Worm (Caenorhabditis elegans) whole organism, L2 larva: ENCODE data around the gene clec-29.

Source experiments
- Y55F3AM.14 ChIP-seq: fragments of 200-800 bp; sonication (Bioruptor generic); optimal IDR thresholded peaks from 2 replicates; lab custom pipeline; 2018; ENCODE audit warnings: mild to moderate bottlenecking, missing genetic modification characterization, missing compliant biosample characterization
- alr-1 ChIP-seq: fragments of 150-350 bp; optimal IDR thresholded peaks from 2 replicates; lab custom pipeline; 2014; ENCODE audit warnings: missing biosample characterization, missing genetic modification characterization
- blmp-1 ChIP-seq: sonication (generic microtip); optimal IDR thresholded peaks from 2 replicates; lab custom pipeline; 2017; ENCODE audit warnings: missing genetic modification characterization, mild to moderate bottlenecking, missing compliant biosample characterization, antibody characterized with exemption, moderate library complexity; ENCODE audit not compliant: insufficient read depth
- ceh-16 ChIP-seq: fragments of 150-350 bp; optimal IDR thresholded peaks from 2 replicates; lab custom pipeline; 2014; ENCODE audit warnings: missing biosample characterization, missing genetic modification characterization
- ceh-82 ChIP-seq: fragments of 150-350 bp; optimal IDR thresholded peaks from 2 replicates; lab custom pipeline; 2014; ENCODE audit warnings: missing biosample characterization, missing genetic modification characterization
- egl-27 ChIP-seq: sonication (generic microtip); optimal IDR thresholded peaks from 3 replicates; lab custom pipeline; 2017; ENCODE audit warnings: missing biosample characterization, missing genetic modification reagents, missing genetic modification characterization
- elt-1 ChIP-seq: fragments of 150-350 bp; optimal IDR thresholded peaks from 2 replicates; lab custom pipeline; 2014; ENCODE audit warnings: missing biosample characterization, missing genetic modification characterization
- elt-3 ChIP-seq: sonication (generic microtip); optimal IDR thresholded peaks from 2 replicates; lab custom pipeline; 2017; ENCODE audit warnings: missing biosample characterization, missing genetic modification characterization
- fos-1 ChIP-seq: fragments of 150-350 bp; optimal IDR thresholded peaks from 2 replicates; lab custom pipeline; 2014; ENCODE audit warnings: missing biosample characterization, missing genetic modification characterization
- gmeb-1 ChIP-seq: fragments of 150-350 bp; optimal IDR thresholded peaks from 2 replicates; lab custom pipeline; 2014; ENCODE audit warnings: missing biosample characterization, missing genetic modification characterization
- lin-11 ChIP-seq: fragments of 150-350 bp; sonication (generic microtip); optimal IDR thresholded peaks from 2 replicates; lab custom pipeline; 2014; ENCODE audit warnings: missing biosample characterization, missing genetic modification characterization, inconsistent platforms, mixed read lengths
- lin-13 ChIP-seq: fragments of 150-350 bp; optimal IDR thresholded peaks from 2 replicates; lab custom pipeline; 2014; ENCODE audit warnings: missing biosample characterization, missing genetic modification reagents, missing genetic modification characterization
- lin-39 ChIP-seq: fragments of 150-350 bp; optimal IDR thresholded peaks from 2 replicates; lab custom pipeline; 2014; ENCODE audit warnings: missing biosample characterization, missing genetic modification reagents, missing genetic modification characterization
- lsy-2 ChIP-seq, 2 experiments: fragments of 150-350 bp in 1 of 2; sonication (generic microtip) in 1 of 2; optimal IDR thresholded peaks; 2 replicates each; lab custom pipeline; 2014 to 2017; ENCODE audit warnings: missing biosample characterization in 2 of 2, missing genetic modification characterization in 2 of 2
- mbf-1 ChIP-seq: sonication (generic microtip); optimal IDR thresholded peaks from 2 replicates; lab custom pipeline; 2017; ENCODE audit warnings: missing biosample characterization, missing genetic modification characterization
- mdl-1 ChIP-seq, 2 experiments: fragments of 150-350 bp in 1 of 2; sonication (generic microtip) in 1 of 2; optimal IDR thresholded peaks; 2 replicates each; lab custom pipeline; 2017; ENCODE audit warnings: missing biosample characterization in 2 of 2, missing genetic modification characterization in 2 of 2
- nhr-10 ChIP-seq: sonication (generic microtip); optimal IDR thresholded peaks from 2 replicates; lab custom pipeline; 2017; ENCODE audit warnings: missing biosample characterization, missing genetic modification characterization
- nhr-11 ChIP-seq: fragments of 150-350 bp; optimal IDR thresholded peaks from 2 replicates; lab custom pipeline; 2014; ENCODE audit warnings: missing biosample characterization, missing genetic modification characterization
- nhr-129 ChIP-seq: fragments of 150-350 bp; optimal IDR thresholded peaks from 2 replicates; lab custom pipeline; 2014; ENCODE audit warnings: missing biosample characterization, missing genetic modification characterization
- nhr-21 ChIP-seq: fragments of 150-350 bp; optimal IDR thresholded peaks from 2 replicates; lab custom pipeline; 2014; ENCODE audit warnings: missing biosample characterization, missing genetic modification characterization
- nhr-237 ChIP-seq: fragments of 150-350 bp; optimal IDR thresholded peaks from 2 replicates; lab custom pipeline; 2014; ENCODE audit warnings: missing biosample characterization, missing genetic modification characterization
- nhr-25 ChIP-seq: fragments of 150-350 bp; sonication (generic microtip); optimal IDR thresholded peaks from 3 replicates; lab custom pipeline; 2014; ENCODE audit warnings: missing biosample characterization, missing genetic modification characterization
- nhr-77 ChIP-seq: fragments of 150-350 bp; optimal IDR thresholded peaks from 2 replicates; lab custom pipeline; 2014; ENCODE audit warnings: missing biosample characterization, missing genetic modification characterization
- sem-4 ChIP-seq: fragments of 150-350 bp; optimal IDR thresholded peaks from 2 replicates; lab custom pipeline; 2014; ENCODE audit warnings: missing biosample characterization, missing genetic modification reagents, missing genetic modification characterization
- skn-1 ChIP-seq: sonication (generic microtip); optimal IDR thresholded peaks from 2 replicates; lab custom pipeline; 2017; ENCODE audit warnings: missing biosample characterization, missing genetic modification characterization
- sma-3 ChIP-seq: sonication (generic microtip); optimal IDR thresholded peaks from 2 replicates; lab custom pipeline; 2016; ENCODE audit warnings: missing genetic modification reagents, missing genetic modification characterization, missing compliant biosample characterization
- snpc-4 ChIP-seq: fragments of 150-350 bp; optimal IDR thresholded peaks from 2 replicates; lab custom pipeline; 2014; ENCODE audit warnings: missing biosample characterization, missing genetic modification characterization
- unc-39 ChIP-seq: fragments of 150-350 bp; optimal IDR thresholded peaks from 2 replicates; lab custom pipeline; 2014; ENCODE audit warnings: missing biosample characterization, missing genetic modification characterization
- unc-55 ChIP-seq: fragments of 150-350 bp; sonication (generic microtip); optimal IDR thresholded peaks from 3 replicates; lab custom pipeline; 2014; ENCODE audit warnings: missing biosample characterization, missing genetic modification reagents, missing genetic modification characterization
- unc-62 ChIP-seq: fragments of 150-350 bp; optimal IDR thresholded peaks from 2 replicates; lab custom pipeline; 2014; ENCODE audit warnings: missing biosample characterization, missing genetic modification reagents, missing genetic modification characterization
- ztf-11 ChIP-seq: sonication (generic microtip); optimal IDR thresholded peaks from 2 replicates; lab custom pipeline; 2017; ENCODE audit warnings: missing biosample characterization, missing genetic modification characterization

The clec-29 gene

ce11 chrV:16694538-16694937, 44.5 kb downstream of the clec-29 start, which contains the start of gene srz-101:
srz-101 (plus strand) TSS chrV:16694838.
- TF ChIP-seq lin-11 (tag; lab: Kevin White, UChicago), result no peak
- no peak for TF ChIP-seq mdl-1 (tag; optimal IDR thresholded peaks at IDR 0.05; lab: Kevin White, UChicago)
- no peak for TF ChIP-seq ceh-82 (tag; lab: Kevin White, UChicago)
- no peak for TF ChIP-seq nhr-77 (tag; lab: Kevin White, UChicago)
- no peak for TF ChIP-seq ceh-16
- no peak for TF ChIP-seq nhr-21
- no peak for TF ChIP-seq nhr-25 (tag; lab: Kevin White, UChicago)
- no peak for TF ChIP-seq lsy-2 (tag; optimal IDR thresholded peaks at IDR 0.05; lab: Kevin White, UChicago)
- no peak for TF ChIP-seq alr-1 (tag; lab: Kevin White, UChicago)
- no peak for TF ChIP-seq Y55F3AM.14 (GFP tag; lab: Kevin White, UChicago)
- no peak for TF ChIP-seq blmp-1 (tag; lab: Kevin White, UChicago)
- TF ChIP-seq unc-62 (GFP tag; lab: Kevin White, UChicago), result no peak
- TF ChIP-seq egl-27 (tag; lab: Kevin White, UChicago), result no peak
- TF ChIP-seq ztf-11, result no peak
- TF ChIP-seq nhr-129, result no peak
- no peak for TF ChIP-seq gmeb-1 (tag; lab: Kevin White, UChicago)
- TF ChIP-seq elt-3 (tag; lab: Kevin White, UChicago), result no peak
- TF ChIP-seq snpc-4 (tag; lab: Kevin White, UChicago), result no peak
- TF ChIP-seq nhr-11 (tag; lab: Kevin White, UChicago), result no peak

ce11 chrV:16693732-16694131, 45.3 kb downstream of the clec-29 start, which contains the start of gene srw-42:
srw-42 (minus strand) TSS chrV:16693832.
- TF ChIP-seq blmp-1 (tag; lab: Kevin White, UChicago) (no peak), ceh-82 (tag; lab: Kevin White, UChicago) (no peak), skn-1 (tag; lab: Kevin White, UChicago) (no peak), sma-3 (GFP tag; lab: Kevin White, UChicago) (no peak), unc-39 (tag; lab: Kevin White, UChicago) (no peak), unc-55 (GFP tag; lab: Kevin White, UChicago) (no peak), lsy-2 (tag; optimal IDR thresholded peaks at IDR 0.05; lab: Kevin White, UChicago) (no peak), nhr-21 (no peak), elt-1 (tag; lab: Kevin White, UChicago) (no peak), lin-13 (GFP tag; lab: Kevin White, UChicago) (no peak)

ce11 chrV:16692988-16693387, 46.0 kb downstream of the clec-29 start:
- TF ChIP-seq nhr-25 (tag; lab: Kevin White, UChicago) (no peak), fos-1 (tag; lab: Kevin White, UChicago) (no peak), sem-4 (tag; lab: Kevin White, UChicago) (no peak), mbf-1 (no peak), unc-39 (tag; lab: Kevin White, UChicago) (no peak), egl-27 (tag; lab: Kevin White, UChicago) (no peak), ztf-11 (no peak), alr-1 (tag; lab: Kevin White, UChicago) (no peak), ceh-82 (tag; lab: Kevin White, UChicago) (no peak), elt-3 (tag; lab: Kevin White, UChicago) (no peak), nhr-10 (no peak), lin-39 (tag; lab: Kevin White, UChicago) (no peak), sma-3 (GFP tag; lab: Kevin White, UChicago) (no peak), lin-11 (tag; lab: Kevin White, UChicago) (no peak), nhr-237 (no peak)
